Fruit fly (Drosophila melanogaster): ENCODE results near the gene iPLA2-VIA.

Gene iPLA2-VIA

dm6 chr3L:9838534-9838933 lies 25.6 kb downstream of the iPLA2-VIA start, which contains the start of gene Cdk8 (continued):
- TF ChIP-seq dimm (GFP tag; IDR thresholded peaks at IDR 0.05) (no peak), eve (GFP tag; optimal IDR thresholded peaks at IDR 0.05) (no peak), phol (tag; optimal IDR thresholded peaks at IDR 0.05) (peak; percentile 67), sqz (GFP tag; optimal IDR thresholded peaks at IDR 0.05) (no peak), Drgx (GFP tag; IDR thresholded peaks at IDR 0.05) (no peak), E2f1 (GFP tag; IDR thresholded peaks at IDR 0.05) (peak; percentile 19; the same call in 1 of the 2 replicates), Med (GFP tag) (peak; percentile 86), Lhr (GFP tag; optimal IDR thresholded peaks at IDR 0.05) (no peak), Oli (tag; optimal IDR thresholded peaks at IDR 0.05) (no peak), Chrac-16 (GFP tag; optimal IDR thresholded peaks at IDR 0.05) (peak; percentile 13), CG9437 (GFP tag; optimal IDR thresholded peaks at IDR 0.05) (no peak), Dad (GFP tag; optimal IDR thresholded peaks at IDR 0.05) (no peak), sna (GFP tag; IDR thresholded peaks at IDR 0.05; ENCODE audit: partially characterized antibody) (no peak), Bteb2 (GFP tag; optimal IDR thresholded peaks at IDR 0.05) (peak; percentile 34), ab (GFP tag; optimal IDR thresholded peaks at IDR 0.05) (no peak), HLHmδ (GFP tag; optimal IDR thresholded peaks at IDR 0.05) (no peak), CG7271 (tag; optimal IDR thresholded peaks at IDR 0.05) (no peak), fru (optimal IDR thresholded peaks at IDR 0.05) (no peak), peb (GFP tag; IDR thresholded peaks at IDR 0.05) (no peak), Rfx (GFP tag; IDR thresholded peaks at IDR 0.05) (peak; percentile 53), CG18262 (tag; optimal IDR thresholded peaks at IDR 0.05) (peak; percentile 39), Doc2 (GFP tag; IDR thresholded peaks at IDR 0.05) (no peak), Six4 (GFP tag; optimal IDR thresholded peaks at IDR 0.05) (no peak), Oaz (GFP tag; IDR thresholded peaks at IDR 0.05) (no peak), CG10431 (GFP tag; optimal IDR thresholded peaks at IDR 0.05) (no peak), Pdp1 (GFP tag; optimal IDR thresholded peaks at IDR 0.05) (peak; percentile 1 to 23), ems (GFP tag; optimal IDR thresholded peaks at IDR 0.05) (peak; percentile 3), CG15269 (tag; optimal IDR thresholded peaks at IDR 0.05) (peak; percentile 52), ken (GFP tag; IDR thresholded peaks at IDR 0.05) (no peak), Nf-YA (GFP tag; IDR thresholded peaks at IDR 0.05) (no peak), CG9932 (GFP tag; IDR thresholded peaks at IDR 0.05) (peak; percentile 77), tin (GFP tag; optimal IDR thresholded peaks at IDR 0.05) (peak; percentile 21), hb (GFP tag; IDR thresholded peaks at IDR 0.05; ENCODE audit: partially characterized antibody) (no peak), gcm2 (GFP tag; optimal IDR thresholded peaks at IDR 0.05) (no peak), p53 (GFP tag; optimal IDR thresholded peaks at IDR 0.05) (no peak), CoRest (tag; optimal IDR thresholded peaks at IDR 0.05) (peak; percentile 40), B-H2 (GFP tag; optimal IDR thresholded peaks at IDR 0.05) (peak; percentile 35), CG12744 (GFP tag; optimal IDR thresholded peaks at IDR 0.05) (peak; percentile 35), CG8089 (GFP tag; optimal IDR thresholded peaks at IDR 0.05) (no peak), pzg (GFP tag; optimal IDR thresholded peaks at IDR 0.05) (peak; percentile 47), CG11093 (GFP tag; IDR thresholded peaks at IDR 0.05) (no peak), CG13624 (GFP tag; optimal IDR thresholded peaks at IDR 0.05) (peak; percentile 29), klu (GFP tag; IDR thresholded peaks at IDR 0.05) (no peak), jigr1 (GFP tag; IDR thresholded peaks at IDR 0.05) (no peak; the same call in 2 of the 3 replicates), CG42726 (GFP tag; IDR thresholded peaks at IDR 0.05; ENCODE audit: partially characterized antibody) (no peak), Fer2 (tag; optimal IDR thresholded peaks at IDR 0.05) (no peak), CG9609 (GFP tag; optimal IDR thresholded peaks at IDR 0.05) (no peak), CG2202 (tag; optimal IDR thresholded peaks at IDR 0.05) (no peak), CG11456 (GFP tag; IDR thresholded peaks at IDR 0.05) (no peak), ind (GFP tag; optimal IDR thresholded peaks at IDR 0.05) (peak; percentile 49), PHDP (tag; optimal IDR thresholded peaks at IDR 0.05) (peak; percentile 31), gsb (GFP tag; IDR thresholded peaks at IDR 0.05) (no peak), CG2712 (tag; optimal IDR thresholded peaks at IDR 0.05) (peak; percentile 69)

Measured in whole organism, embryonic.